Fruit fly (Drosophila melanogaster): ENCODE measurements around the gene CG11226.

The CG11226 gene

DNA sequence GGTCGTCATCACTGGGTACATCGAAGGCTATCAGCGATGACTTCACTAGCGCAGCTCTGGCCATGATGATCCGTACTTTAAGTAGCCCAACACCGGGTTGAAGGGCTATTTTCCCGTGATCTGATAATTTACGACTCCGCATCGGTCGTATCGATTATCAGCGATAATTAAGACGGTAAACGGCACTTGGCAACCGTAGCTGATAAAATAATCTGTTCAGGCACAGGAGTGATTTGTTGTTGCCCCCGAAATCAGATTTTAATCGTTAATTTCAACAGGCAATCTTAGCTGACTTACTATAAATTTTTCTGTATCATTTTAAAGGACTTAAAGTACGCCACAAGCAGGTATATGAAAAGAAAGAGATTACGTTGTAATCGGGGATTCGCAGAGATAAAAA lies 49.0 kb downstream of the CG11226 start (continued):
- TF ChIP-seq Eip74EF (GFP tag; optimal IDR thresholded peaks at IDR 0.05), result no peak
- no peak for TF ChIP-seq cas (GFP tag; IDR thresholded peaks at IDR 0.05)
- peak; percentile 9 for TF ChIP-seq CG34376 (GFP tag; optimal IDR thresholded peaks at IDR 0.05)
- TF ChIP-seq CG12104 (GFP tag; optimal IDR thresholded peaks at IDR 0.05), result no peak
- TF ChIP-seq pfk (GFP tag; optimal IDR thresholded peaks at IDR 0.05), result no peak
- no peak for TF ChIP-seq hth (optimal IDR thresholded peaks at IDR 0.05)

DNA sequence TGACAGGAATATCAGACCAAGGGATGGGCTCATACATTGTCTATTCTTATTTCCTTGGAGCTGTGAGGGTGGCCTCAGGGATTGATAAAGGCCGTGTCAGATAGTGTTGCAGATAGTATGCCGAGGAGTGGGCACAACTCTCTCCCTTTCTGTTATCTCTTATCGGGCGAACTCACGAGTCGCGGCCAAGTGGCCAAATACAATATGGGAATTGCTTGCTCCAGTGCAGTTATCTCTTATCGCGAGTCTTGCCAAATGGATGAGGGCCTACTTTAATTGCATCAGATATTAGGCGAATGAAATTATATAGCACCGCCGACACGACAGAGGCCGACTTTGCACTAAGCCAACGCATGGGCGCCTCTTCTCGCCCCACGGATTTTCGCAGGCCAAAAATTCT lies 50.1 kb downstream of the CG11226 start:
- TF ChIP-seq Hr51 (GFP tag; optimal IDR thresholded peaks at IDR 0.05) (no peak), cwo (GFP tag; optimal IDR thresholded peaks at IDR 0.05) (peak; percentile 40), exex (tag; optimal IDR thresholded peaks at IDR 0.05) (peak; percentile 1), Fer1 (GFP tag; optimal IDR thresholded peaks at IDR 0.05) (no peak), dimm (GFP tag; IDR thresholded peaks at IDR 0.05) (no peak), CG15479 (GFP tag; optimal IDR thresholded peaks at IDR 0.05) (peak; percentile 67), Med (GFP tag) (peak; percentile 25), GATAe (GFP tag; conservative IDR thresholded peaks at IDR 0.05) (peak; percentile 60), grn (GFP tag; optimal IDR thresholded peaks at IDR 0.05) (peak; percentile 85), gfzf (GFP tag; optimal IDR thresholded peaks at IDR 0.05) (no peak), vvl (GFP tag; IDR thresholded peaks at IDR 0.05) (no peak), Asciz (GFP tag; optimal IDR thresholded peaks at IDR 0.05) (no peak), Rx (GFP tag; IDR thresholded peaks at IDR 0.05) (no peak), Hey (tag; optimal IDR thresholded peaks at IDR 0.05) (peak; percentile 26), chinmo (GFP tag; IDR thresholded peaks at IDR 0.05; ENCODE audit: partially characterized antibody) (0 out of 4 replicates have a peak, but pooled peaks have one; percentile 57), insv (GFP tag; optimal IDR thresholded peaks at IDR 0.05) (no peak), B-H1 (GFP tag; IDR thresholded peaks at IDR 0.05) (no peak), CG16863 (GFP tag; optimal IDR thresholded peaks at IDR 0.05) (no peak), Spps (tag; optimal IDR thresholded peaks at IDR 0.05) (no peak), nmo (GFP tag; optimal IDR thresholded peaks at IDR 0.05) (no peak), mirr (GFP tag; optimal IDR thresholded peaks at IDR 0.05) (peak; percentile 35), CG2199 (GFP tag; IDR thresholded peaks at IDR 0.05) (0 out of 3 replicates have a peak, but pooled peaks have one; percentile 47), disco-r (GFP tag; optimal IDR thresholded peaks at IDR 0.05) (no peak)

dm6 chr3L:22887677-22888076 lies 50.8 kb downstream of the CG11226 start:
- TF ChIP-seq Pdp1 (GFP tag; optimal IDR thresholded peaks at IDR 0.05), result no peak
- 0 out of 2 replicates have a peak, but pooled peaks have one; percentile 20 for TF ChIP-seq CG31224 (GFP tag; IDR thresholded peaks at IDR 0.05)
- no peak for TF ChIP-seq CG4730 (GFP tag; IDR thresholded peaks at IDR 0.05)
- no peak for TF ChIP-seq CG14441 (GFP tag; IDR thresholded peaks at IDR 0.05)
- TF ChIP-seq CG42726 (GFP tag; IDR thresholded peaks at IDR 0.05; ENCODE audit: partially characterized antibody), result 0 out of 2 replicates have a peak, but pooled peaks have one; percentile 8
- TF ChIP-seq tll (GFP tag; optimal IDR thresholded peaks at IDR 0.05), result no peak
- TF ChIP-seq CG3838 (GFP tag; optimal IDR thresholded peaks at IDR 0.05), result no peak
- TF ChIP-seq klu (GFP tag; IDR thresholded peaks at IDR 0.05), result no peak
- no peak for TF ChIP-seq Xbp1 (GFP tag; optimal IDR thresholded peaks at IDR 0.05)
- no peak for TF ChIP-seq CG10979 (tag; optimal IDR thresholded peaks at IDR 0.05)
- no peak for TF ChIP-seq CG14667 (GFP tag; IDR thresholded peaks at IDR 0.05)
- peak; percentile 27 for TF ChIP-seq exex (tag; optimal IDR thresholded peaks at IDR 0.05)
- TF ChIP-seq Deaf1 (tag; optimal IDR thresholded peaks at IDR 0.05), result no peak
- no peak for TF ChIP-seq CG11085 (GFP tag; IDR thresholded peaks at IDR 0.05)
- 0 out of 3 replicates have a peak, but pooled peaks have one; percentile 22 for TF ChIP-seq ci (GFP tag; IDR thresholded peaks at IDR 0.05)
- TF ChIP-seq pho (GFP tag; optimal IDR thresholded peaks at IDR 0.05), result no peak
- no peak for TF ChIP-seq CG6254 (GFP tag; optimal IDR thresholded peaks at IDR 0.05)
- no peak for TF ChIP-seq gem (tag; optimal IDR thresholded peaks at IDR 0.05)
- no peak for TF ChIP-seq CG12071 (GFP tag; optimal IDR thresholded peaks at IDR 0.05)
- peak; percentile 1 for TF ChIP-seq lab (GFP tag; optimal IDR thresholded peaks at IDR 0.05)
- TF ChIP-seq Atf-2 (GFP tag; optimal IDR thresholded peaks at IDR 0.05), result no peak

All from whole organism, embryonic.